Worm (Caenorhabditis elegans) whole organism, early embryonic: ENCODE results near the gene ZK84.4.

Source experiments
- B0310.2 ChIP-seq: sonication (generic microtip); optimal IDR thresholded peaks from 2 replicates; lab custom pipeline; 2016; ENCODE audit warnings: mild to moderate bottlenecking, missing genetic modification characterization, missing compliant biosample characterization
- F13C5.2 ChIP-seq: sonication (generic microtip); optimal IDR thresholded peaks from 2 replicates; lab custom pipeline; 2017; ENCODE audit warnings: mild to moderate bottlenecking, missing genetic modification characterization, inconsistent platforms, missing compliant biosample characterization
- aly-1 ChIP-seq: sonication (generic microtip); optimal IDR thresholded peaks from 2 replicates; lab custom pipeline; 2016; ENCODE audit warnings: missing genetic modification characterization, missing compliant biosample characterization
- ama-1 ChIP-seq: fragments of 150-350 bp; optimal IDR thresholded peaks from 2 replicates; lab custom pipeline; 2014
- ceh-13 ChIP-seq: fragments of 200-800 bp; sonication (Bioruptor generic); optimal IDR thresholded peaks from 2 replicates; lab custom pipeline; 2018; ENCODE audit warnings: mild to moderate bottlenecking, missing genetic modification characterization, missing compliant biosample characterization
- ceh-36 ChIP-seq: sonication (generic microtip); optimal IDR thresholded peaks from 2 replicates; lab custom pipeline; 2016; ENCODE audit warnings: missing genetic modification characterization, inconsistent platforms, missing compliant biosample characterization
- ets-7 ChIP-seq: sonication (generic microtip); optimal IDR thresholded peaks from 2 replicates; lab custom pipeline; 2016; ENCODE audit warnings: missing genotype, missing genetic modification characterization, missing compliant biosample characterization
- flt-1 ChIP-seq: fragments of 200-800 bp; sonication (Bioruptor generic); IDR thresholded peaks from 2 replicates; pipeline ENCODE4 v1.3.6; 2022; ENCODE audit warnings: missing genetic modification characterization, missing compliant biosample characterization
- hmbx-1 ChIP-seq: sonication (generic microtip); optimal IDR thresholded peaks from 2 replicates; lab custom pipeline; 2016; ENCODE audit warnings: mild to moderate bottlenecking, missing genetic modification characterization, missing compliant biosample characterization
- hmg-4 ChIP-seq: fragments of 200-800 bp; sonication (Bioruptor generic); optimal IDR thresholded peaks from 2 replicates; lab custom pipeline; 2018; ENCODE audit warnings: mild to moderate bottlenecking, missing genetic modification characterization, missing compliant biosample characterization
- hnd-1 ChIP-seq: sonication (generic microtip); optimal IDR thresholded peaks from 2 replicates; lab custom pipeline; 2016; ENCODE audit warnings: missing genetic modification characterization, missing compliant biosample characterization
- pes-1 ChIP-seq: fragments of 200-800 bp; sonication (Bioruptor generic); IDR thresholded peaks from 2 replicates; pipeline ENCODE4 v1.3.6; 2022; ENCODE audit warnings: missing genetic modification reagents, missing genetic modification characterization, missing compliant biosample characterization
- scrt-1 ChIP-seq: fragments of 200-800 bp; sonication (Bioruptor generic); IDR thresholded peaks from 2 replicates; pipeline ENCODE4 v1.3.6; 2022; ENCODE audit warnings: missing genetic modification characterization, missing compliant biosample characterization
- sea-1 ChIP-seq: fragments of 200-800 bp; sonication (Bioruptor generic); conservative IDR thresholded peaks from 2 replicates; pipeline ENCODE4 v1.3.6; 2022; ENCODE audit warnings: missing genetic modification characterization, missing compliant biosample characterization
- tbx-11 ChIP-seq: fragments of 200-800 bp; sonication (Bioruptor generic); IDR thresholded peaks from 2 replicates; pipeline ENCODE4 v1.3.6; 2022; ENCODE audit warnings: missing genetic modification characterization, missing compliant biosample characterization
- tbx-37 ChIP-seq: fragments of 200-800 bp; sonication (Bioruptor generic); conservative IDR thresholded peaks from 2 replicates; pipeline ENCODE4 v1.3.6; 2022; ENCODE audit warnings: missing genetic modification reagents, missing genetic modification characterization, missing compliant biosample characterization
- tra-4 ChIP-seq: sonication (generic microtip); optimal IDR thresholded peaks from 2 replicates; lab custom pipeline; 2017; ENCODE audit warnings: missing genetic modification characterization, missing compliant biosample characterization

Gene ZK84.4

DNA sequence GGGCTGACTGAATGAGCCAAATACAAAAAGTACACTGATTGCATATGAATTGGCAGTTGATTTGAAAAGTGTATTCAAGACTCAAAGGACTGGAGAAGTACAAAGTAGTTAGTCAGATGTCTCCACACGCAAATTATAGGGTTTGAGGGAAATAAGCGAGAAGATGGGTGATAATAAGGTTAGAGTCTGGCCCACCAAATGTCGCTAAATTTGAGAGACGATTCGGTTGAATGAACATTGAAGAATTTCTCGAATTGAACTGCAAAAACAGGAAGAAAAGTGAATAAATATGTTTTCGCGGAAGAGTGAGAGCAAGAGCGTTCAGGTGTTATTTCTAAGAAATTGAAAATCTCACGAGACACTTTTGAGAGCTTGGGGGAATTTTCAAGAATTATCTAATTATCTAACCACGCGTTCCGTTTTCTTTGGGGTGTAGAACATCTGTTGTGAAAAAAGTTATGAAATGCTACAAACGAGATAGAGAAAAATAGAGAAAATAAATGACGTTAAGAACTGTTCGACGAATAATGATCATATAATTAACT, 49.1 kb downstream of the ZK84.4 start:
- TF ChIP-seq ama-1 (lab: Kevin White, UChicago) (no peak), flt-1 (no peak), sea-1 (GFP tag; lab: Robert Waterston, UW) (no peak), ets-7 (tag; lab: Kevin White, UChicago) (no peak), B0310.2 (tag; lab: Kevin White, UChicago) (no peak), F13C5.2 (no peak), tbx-37 (no peak), scrt-1 (GFP tag; lab: Robert Waterston, UW) (no peak), hmg-4 (GFP tag; lab: Kevin White, UChicago) (no peak), pes-1 (no peak), ceh-36 (tag; lab: Kevin White, UChicago) (no peak), tra-4 (no peak), hnd-1 (tag; lab: Kevin White, UChicago) (no peak), ceh-13 (no peak), aly-1 (no peak), hmbx-1 (tag; lab: Kevin White, UChicago) (no peak), tbx-11 (GFP tag; lab: Robert Waterston, UW) (no peak)
